Worm (Caenorhabditis elegans) whole organism, L2 larva: ENCODE measurements around the gene C39B5.10.
"Not testable (repeated sequence)": the region's sequence is repeated elsewhere in the genome, so short reads cannot be mapped to it uniquely, and the experiment has no call there.

Experiments used
- mab-5 ChIP-seq: fragments of 150-350 bp; optimal IDR thresholded peaks from 2 replicates; lab custom pipeline; 2014; ENCODE audit warnings: missing biosample characterization, missing genetic modification characterization
- nhr-237 ChIP-seq: fragments of 150-350 bp; optimal IDR thresholded peaks from 2 replicates; lab custom pipeline; 2014; ENCODE audit warnings: missing biosample characterization, missing genetic modification characterization
- unc-39 ChIP-seq: fragments of 150-350 bp; optimal IDR thresholded peaks from 2 replicates; lab custom pipeline; 2014; ENCODE audit warnings: missing biosample characterization, missing genetic modification characterization
- unc-55 ChIP-seq: fragments of 150-350 bp; sonication (generic microtip); optimal IDR thresholded peaks from 3 replicates; lab custom pipeline; 2014; ENCODE audit warnings: missing biosample characterization, missing genetic modification reagents, missing genetic modification characterization
- ztf-11 ChIP-seq: sonication (generic microtip); optimal IDR thresholded peaks from 2 replicates; lab custom pipeline; 2017; ENCODE audit warnings: missing biosample characterization, missing genetic modification characterization
- ztf-4 ChIP-seq: fragments of 150-350 bp; optimal IDR thresholded peaks from 2 replicates; lab custom pipeline; 2014; ENCODE audit warnings: missing biosample characterization, missing genetic modification characterization

- not testable (repeated sequence) for TF ChIP-seq unc-39; nhr-237; ztf-11 (tag; lab: Kevin White, UChicago); unc-55 (GFP tag; lab: Kevin White, UChicago); mab-5 (tag; lab: Kevin White, UChicago); ztf-4 (tag; lab: Kevin White, UChicago)
These were observed 21.9 kb upstream of the C39B5.10 start, which contains the start of gene fbxa-42 for ce11 chrIII:2261353-2261752.
